Worm (Caenorhabditis elegans): ENCODE measurements around the gene fbxa-170.

ce11 chrX:1706538-1706937, 28.6 kb upstream of the fbxa-170 start, which contains the start of gene F07G6.5:
- TF ChIP-seq ama-1 (optimal IDR thresholded peaks at IDR 0.05) (no peak), ama-1 (GFP tag; optimal IDR thresholded peaks at IDR 0.05) (no peak), him-1 (tag; optimal IDR thresholded peaks at IDR 0.05) (no peak), dpl-1 (GFP tag; optimal IDR thresholded peaks at IDR 0.05) (no peak), hlh-26 (GFP tag; conservative IDR thresholded peaks at IDR 0.05) (no peak)
